Worm (Caenorhabditis elegans) whole organism, L4 larva: Measurements from ENCODE around the gene zif-1.

ENCODE experiments used
- F26F4.8 ChIP-seq: fragments of 200-800 bp; sonication (Bioruptor generic); conservative IDR thresholded peaks from 2 replicates; pipeline ENCODE4 v1.3.6; 2022; ENCODE audit warnings: missing genetic modification characterization, missing compliant biosample characterization
- T20F7.1 ChIP-seq: fragments of 200-800 bp; sonication (Bioruptor generic); optimal IDR thresholded peaks from 2 replicates; lab custom pipeline; 2018; ENCODE audit warnings: mild to moderate bottlenecking, missing genetic modification characterization, missing compliant biosample characterization
- Y5F2A.4 ChIP-seq: fragments of 200-800 bp; sonication (Bioruptor generic); optimal IDR thresholded peaks from 2 replicates; lab custom pipeline; 2018; ENCODE audit warnings: mild to moderate bottlenecking, missing genetic modification characterization, missing compliant biosample characterization
- ZK337.2 ChIP-seq: fragments of 200-800 bp; sonication (Bioruptor generic); IDR thresholded peaks from 2 replicates; pipeline ENCODE4 v1.3.6; 2022; ENCODE audit warnings: missing genetic modification reagents, missing genetic modification characterization, missing compliant biosample characterization
- aly-2 ChIP-seq: sonication (generic microtip); optimal IDR thresholded peaks from 2 replicates; lab custom pipeline; 2018; ENCODE audit warnings: missing biosample characterization, missing genetic modification characterization
- ama-1 ChIP-seq: fragments of 150-350 bp; optimal IDR thresholded peaks from 2 replicates; lab custom pipeline; 2014; ENCODE audit warnings: inconsistent platforms, mixed read lengths
- arid-1 ChIP-seq: fragments of 200-800 bp; sonication (Bioruptor generic); conservative IDR thresholded peaks from 2 replicates; pipeline ENCODE4 v1.3.6; 2022; ENCODE audit warnings: missing genetic modification reagents, missing genetic modification characterization, missing compliant biosample characterization
- ceh-32 ChIP-seq: sonication (generic microtip); optimal IDR thresholded peaks from 2 replicates; lab custom pipeline; 2016; ENCODE audit warnings: mild to moderate bottlenecking, missing genetic modification characterization, missing compliant biosample characterization; ENCODE audit not compliant: poor library complexity
- ces-1 ChIP-seq: fragments of 150-350 bp; sonication (generic microtip); optimal IDR thresholded peaks from 4 replicates; lab custom pipeline; 2014; ENCODE audit warnings: missing biosample characterization, missing genetic modification reagents, missing genetic modification characterization
- daf-12 ChIP-seq: fragments of 150-350 bp; optimal IDR thresholded peaks from 2 replicates; lab custom pipeline; 2014; ENCODE audit warnings: missing biosample characterization, missing genetic modification reagents, missing genetic modification characterization
- daf-16 ChIP-seq, 3 experiments: sonication (generic microtip); optimal IDR thresholded peaks; 2 replicates each; lab custom pipeline; 2016 to 2017; ENCODE audit warnings: missing genetic modification characterization in 3 of 3, missing genetic modification reagents in 3 of 3, mild to moderate bottlenecking in 2 of 3, missing compliant biosample characterization in 2 of 3, missing biosample characterization in 1 of 3, moderate library complexity in 1 of 3
- dmd-6 ChIP-seq: fragments of 200-800 bp; sonication (Bioruptor generic); IDR thresholded peaks from 2 replicates; pipeline ENCODE4 v1.3.6; 2022; ENCODE audit warnings: missing genetic modification reagents, missing genetic modification characterization, missing compliant biosample characterization
- duxl-1 ChIP-seq: sonication (generic microtip); optimal IDR thresholded peaks from 2 replicates; lab custom pipeline; 2016; ENCODE audit warnings: mild to moderate bottlenecking, missing genetic modification characterization, moderate library complexity, missing compliant biosample characterization; ENCODE audit not compliant: poor library complexity
- dve-1 ChIP-seq: sonication (generic microtip); optimal IDR thresholded peaks from 2 replicates; lab custom pipeline; 2017; ENCODE audit warnings: antibody characterized with exemption, mild to moderate bottlenecking, missing genetic modification characterization, missing compliant biosample characterization; ENCODE audit not compliant: insufficient read depth
- egl-27 ChIP-seq: sonication (generic microtip); optimal IDR thresholded peaks from 3 replicates; lab custom pipeline; 2017; ENCODE audit warnings: missing biosample characterization, missing genetic modification reagents, missing genetic modification characterization
- hlh-11 ChIP-seq: fragments of 200-800 bp; sonication (Bioruptor generic); optimal IDR thresholded peaks from 2 replicates; lab custom pipeline; 2018; ENCODE audit warnings: mild to moderate bottlenecking, missing genetic modification characterization, missing compliant biosample characterization
- hlh-30 ChIP-seq: sonication (generic microtip); optimal IDR thresholded peaks from 2 replicates; lab custom pipeline; 2017; ENCODE audit warnings: antibody characterized with exemption, mild to moderate bottlenecking, missing genetic modification characterization, missing compliant biosample characterization; ENCODE audit not compliant: insufficient read depth
- lim-7 ChIP-seq: fragments of 200-800 bp; sonication (Bioruptor generic); IDR thresholded peaks from 2 replicates; pipeline ENCODE4 v1.3.6; 2022; ENCODE audit warnings: missing genetic modification characterization, missing compliant biosample characterization
- lin-1 ChIP-seq: fragments of 200-800 bp; sonication (Bioruptor generic); IDR thresholded peaks from 2 replicates; pipeline ENCODE4 v1.3.6; 2022; ENCODE audit warnings: missing genetic modification reagents, missing genetic modification characterization, missing compliant biosample characterization
- lir-3 ChIP-seq: sonication (generic microtip); optimal IDR thresholded peaks from 2 replicates; lab custom pipeline; 2016; ENCODE audit warnings: mild to moderate bottlenecking, missing genetic modification characterization, missing compliant biosample characterization
- madf-5 ChIP-seq, 2 experiments: fragments of 200-800 bp; sonication (Bioruptor generic); IDR thresholded peaks; 2 replicates each; pipeline ENCODE4 v1.3.6; 2022; ENCODE audit warnings: missing compliant biosample characterization in 2 of 2, missing genetic modification characterization in 2 of 2
- mes-2 ChIP-seq: sonication (generic microtip); optimal IDR thresholded peaks from 2 replicates; lab custom pipeline; 2016; ENCODE audit warnings: missing genotype, mild to moderate bottlenecking, missing genetic modification characterization, missing compliant biosample characterization; ENCODE audit not compliant: poor library complexity, severe bottlenecking
- nhr-102 ChIP-seq: sonication (generic microtip); optimal IDR thresholded peaks from 2 replicates; lab custom pipeline; 2016; ENCODE audit warnings: mild to moderate bottlenecking, missing genetic modification characterization, moderate library complexity, missing compliant biosample characterization
- nhr-11 ChIP-seq: fragments of 150-350 bp; optimal IDR thresholded peaks from 2 replicates; lab custom pipeline; 2014; ENCODE audit warnings: missing biosample characterization, missing genetic modification characterization
- nhr-28 ChIP-seq: fragments of 150-350 bp; optimal IDR thresholded peaks from 2 replicates; lab custom pipeline; 2014; ENCODE audit warnings: missing biosample characterization, missing genetic modification characterization
- nhr-76 ChIP-seq: fragments of 150-350 bp; optimal IDR thresholded peaks from 2 replicates; lab custom pipeline; 2014; ENCODE audit warnings: missing biosample characterization, missing genetic modification characterization
- nhr-77 ChIP-seq: fragments of 150-350 bp; optimal IDR thresholded peaks from 2 replicates; lab custom pipeline; 2014; ENCODE audit warnings: missing biosample characterization, missing genetic modification characterization
- php-3 ChIP-seq: fragments of 200-800 bp; sonication (Bioruptor generic); IDR thresholded peaks from 2 replicates; pipeline ENCODE4 v1.3.6; 2022; ENCODE audit warnings: missing genetic modification reagents, missing genetic modification characterization, missing compliant biosample characterization
- pqm-1 ChIP-seq: sonication (generic microtip); optimal IDR thresholded peaks from 2 replicates; lab custom pipeline; 2017; ENCODE audit warnings: missing biosample characterization, missing genetic modification characterization
- sdz-12 ChIP-seq: fragments of 200-800 bp; sonication (Bioruptor generic); optimal IDR thresholded peaks from 2 replicates; lab custom pipeline; 2018; ENCODE audit warnings: mild to moderate bottlenecking, missing genetic modification characterization, missing compliant biosample characterization
- skn-1 ChIP-seq: fragments of 150-350 bp; optimal IDR thresholded peaks from 2 replicates; lab custom pipeline; 2014; ENCODE audit warnings: missing biosample characterization, missing genetic modification characterization
- tra-1 ChIP-seq: fragments of 200-800 bp; sonication (Bioruptor generic); IDR thresholded peaks from 2 replicates; pipeline ENCODE4 v1.3.6; 2022; ENCODE audit warnings: missing genetic modification reagents, missing genetic modification characterization, missing compliant biosample characterization
- zag-1 ChIP-seq: fragments of 150-350 bp; optimal IDR thresholded peaks from 2 replicates; lab custom pipeline; 2014; ENCODE audit warnings: missing biosample characterization, missing genetic modification characterization
- zfp-2 ChIP-seq: sonication (generic microtip); optimal IDR thresholded peaks from 2 replicates; lab custom pipeline; 2016; ENCODE audit warnings: mild to moderate bottlenecking, missing genetic modification characterization, missing compliant biosample characterization
- zfp-3 ChIP-seq: fragments of 200-800 bp; sonication (Bioruptor generic); conservative IDR thresholded peaks from 2 replicates; pipeline ENCODE4 v1.3.6; 2022; ENCODE audit warnings: missing genetic modification reagents, missing genetic modification characterization, missing compliant biosample characterization
- zip-2 ChIP-seq: fragments of 150-350 bp; optimal IDR thresholded peaks from 2 replicates; lab custom pipeline; 2014; ENCODE audit warnings: missing biosample characterization, missing genetic modification characterization

Gene zif-1

DNA sequence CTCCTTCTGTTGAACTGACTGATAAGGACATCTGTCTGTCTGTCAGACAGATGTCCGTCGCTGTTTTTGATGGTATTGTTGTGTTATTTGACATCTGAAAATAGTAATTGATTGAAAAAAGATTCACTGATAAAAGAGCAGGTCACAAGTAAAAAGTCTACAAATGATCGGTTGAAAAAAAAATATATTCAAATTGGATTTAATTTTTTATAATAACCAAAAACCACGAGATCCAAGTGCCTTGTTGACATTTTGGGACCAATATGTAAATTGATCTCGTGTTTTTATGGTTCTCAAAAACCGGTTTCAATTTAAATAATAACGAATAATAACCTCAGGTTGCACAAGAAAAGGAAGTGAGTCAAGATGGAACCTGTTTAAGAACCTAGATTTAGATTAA is 24.4 kb downstream of the zif-1 start, which contains the start of gene F59B2.13 (continued):
- no peak for TF ChIP-seq nhr-102
- TF ChIP-seq, all 104 proteins: peak for 0

DNA sequence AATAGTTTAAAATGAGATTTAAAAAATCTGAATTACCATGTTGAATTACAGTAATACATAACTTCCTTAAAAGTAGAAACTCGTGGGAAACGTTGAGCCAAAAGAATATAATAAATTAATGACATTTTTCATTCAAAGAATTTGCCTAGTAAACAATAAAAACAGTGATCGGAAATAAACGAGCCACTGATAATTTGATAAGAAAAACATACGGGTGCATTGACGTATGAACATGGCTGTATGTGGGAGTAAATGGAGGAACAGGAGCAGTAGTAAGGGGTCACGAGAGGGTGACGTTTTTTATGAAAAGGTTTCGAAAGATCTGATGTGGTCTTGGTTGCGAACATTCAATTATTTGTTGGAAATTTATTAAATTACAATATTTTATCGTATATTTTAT is 28.2 kb downstream of the zif-1 start:
- TF ChIP-seq aly-2 (tag; lab: Kevin White, UChicago), result no peak
- TF ChIP-seq zip-2, result no peak
- TF ChIP-seq lim-7 (GFP tag; lab: Robert Waterston, UW), result no peak
- TF ChIP-seq nhr-28 (tag; lab: Kevin White, UChicago), result peak; percentile 13
- peak; percentile 15 for TF ChIP-seq dve-1
- no peak for TF ChIP-seq daf-16 (GFP tag; optimal IDR thresholded peaks at IDR 0.05; lab: Kevin White, UChicago)
- TF ChIP-seq daf-16 (tag; optimal IDR thresholded peaks at IDR 0.05; lab: Kevin White, UChicago), result peak; percentile 61
- peak; percentile 16 for TF ChIP-seq nhr-77 (tag; lab: Kevin White, UChicago)
- peak; percentile 54 for TF ChIP-seq pqm-1 (tag; lab: Kevin White, UChicago)
- no peak for TF ChIP-seq zag-1
- no peak for TF ChIP-seq Y5F2A.4
- TF ChIP-seq hlh-30 (tag; lab: Kevin White, UChicago), result peak; percentile 10

ce11 chrIII:9034133-9034532 is 31.6 kb downstream of the zif-1 start:
- TF ChIP-seq madf-5 (GFP tag; IDR thresholded peaks at IDR 0.05; lab: Robert Waterston, UW), result no peak
- TF ChIP-seq dmd-6 (GFP tag; lab: Robert Waterston, UW), result 0 out of 2 replicates have a peak, but pooled peaks have one; percentile 27

ce11 chrIII:9035037-9035436 is 32.5 kb downstream of the zif-1 start:
- TF ChIP-seq dmd-6 (GFP tag; lab: Robert Waterston, UW), result peak; percentile 53
- peak; percentile 46 for TF ChIP-seq nhr-28 (tag; lab: Kevin White, UChicago)
- no peak for TF ChIP-seq daf-16 (GFP tag; optimal IDR thresholded peaks at IDR 0.05; lab: Kevin White, UChicago)
- peak; percentile 66 for TF ChIP-seq daf-16 (tag; optimal IDR thresholded peaks at IDR 0.05; lab: Kevin White, UChicago)
- peak; percentile 46 for TF ChIP-seq hlh-11 (tag; lab: Kevin White, UChicago)
- peak; percentile 87 for TF ChIP-seq php-3
- TF ChIP-seq lir-3 (tag; lab: Kevin White, UChicago), result no peak
- no peak for TF ChIP-seq zfp-3 (GFP tag; lab: Robert Waterston, UW)
- 0 out of 2 replicates have a peak, but pooled peaks have one; percentile 23 for TF ChIP-seq tra-1
- no peak for TF ChIP-seq sdz-12 (GFP tag; lab: Kevin White, UChicago)
- TF ChIP-seq dve-1, result peak; percentile 83
- TF ChIP-seq pqm-1 (tag; lab: Kevin White, UChicago), result peak; percentile 88

ce11 chrIII:9037658-9038057 is 35.1 kb downstream of the zif-1 start, which contains the start of gene R107.9:
R107.9 (plus strand) TSS chrIII:9037958.
- TF ChIP-seq arid-1 (GFP tag; lab: Robert Waterston, UW), result no peak
- TF ChIP-seq ama-1, result no peak
- TF ChIP-seq T20F7.1 (GFP tag; lab: Kevin White, UChicago), result no peak
- TF ChIP-seq nhr-76 (tag; lab: Kevin White, UChicago), result no peak
- no peak for TF ChIP-seq tra-1
- TF ChIP-seq hlh-30 (tag; lab: Kevin White, UChicago), result no peak
- TF ChIP-seq daf-12 (tag; lab: Kevin White, UChicago), result no peak
- no peak for TF ChIP-seq duxl-1 (tag; lab: Kevin White, UChicago)
- TF ChIP-seq ceh-32 (tag; lab: Kevin White, UChicago), result no peak
- no peak for TF ChIP-seq lin-1
- no peak for TF ChIP-seq lim-7 (GFP tag; lab: Robert Waterston, UW)
- no peak for TF ChIP-seq F26F4.8 (GFP tag; lab: Robert Waterston, UW)
- no peak for TF ChIP-seq ZK337.2 (GFP tag; lab: Robert Waterston, UW)
- no peak for TF ChIP-seq zfp-2 (tag; lab: Kevin White, UChicago)
- no peak for TF ChIP-seq egl-27 (tag; lab: Kevin White, UChicago)
- no peak for TF ChIP-seq ces-1 (GFP tag; lab: Kevin White, UChicago)
- no peak for TF ChIP-seq mes-2 (tag; lab: Kevin White, UChicago)
- TF ChIP-seq nhr-11, result no peak
- TF ChIP-seq skn-1 (tag; lab: Kevin White, UChicago), result no peak
- TF ChIP-seq Y5F2A.4, result no peak
